Worm (Caenorhabditis elegans) whole organism, L1 larva: ENCODE results near the gene F28A12.10.

Source experiments
- C34B4.2 ChIP-seq: sonication (generic microtip); optimal IDR thresholded peaks from 2 replicates; lab custom pipeline; 2017; ENCODE audit warnings: mild to moderate bottlenecking, missing genetic modification characterization, missing compliant biosample characterization
- F16B12.6 ChIP-seq: fragments of 150-350 bp; optimal IDR thresholded peaks from 2 replicates; lab custom pipeline; 2014; ENCODE audit warnings: missing biosample characterization, missing genetic modification characterization
- Y116A8C.19 ChIP-seq: sonication (generic microtip); optimal IDR thresholded peaks from 2 replicates; lab custom pipeline; 2016; ENCODE audit warnings: missing compliant biosample characterization, missing genetic modification characterization, borderline replicate concordance
- aly-2 ChIP-seq: fragments of 150-350 bp; optimal IDR thresholded peaks from 2 replicates; lab custom pipeline; 2014; ENCODE audit warnings: missing biosample characterization, missing genetic modification characterization
- blmp-1 ChIP-seq: fragments of 150-350 bp; optimal IDR thresholded peaks from 2 replicates; lab custom pipeline; 2014; ENCODE audit warnings: missing biosample characterization, missing genetic modification characterization
- ceh-8 ChIP-seq: fragments of 200-800 bp; sonication (Bioruptor generic); optimal IDR thresholded peaks from 2 replicates; lab custom pipeline; 2018; ENCODE audit warnings: mild to moderate bottlenecking, missing genetic modification characterization, moderate library complexity, missing compliant biosample characterization
- ceh-82 ChIP-seq, 3 experiments: fragments of 150-350 bp in 1 of 3; sonication (generic microtip) in 2 of 3; optimal IDR thresholded peaks; 2 replicates each; lab custom pipeline; 2014 to 2017; ENCODE audit warnings: missing biosample characterization in 3 of 3, missing genetic modification characterization in 3 of 3
- ceh-88 ChIP-seq: fragments of 200-800 bp; sonication (Bioruptor generic); IDR thresholded peaks from 2 replicates; pipeline ENCODE4 v1.3.6; 2022; ENCODE audit warnings: missing genetic modification characterization, missing compliant biosample characterization
- dpl-1 ChIP-seq, 3 experiments: fragments of 150-350 bp in 2 of 3; sonication (generic microtip) in 1 of 3; optimal IDR thresholded peaks; 2 replicates each; lab custom pipeline; 2014 to 2017; ENCODE audit warnings: missing biosample characterization in 3 of 3, missing genetic modification characterization in 3 of 3, missing genetic modification reagents in 3 of 3
- dsc-1 ChIP-seq: sonication (generic microtip); optimal IDR thresholded peaks from 2 replicates; lab custom pipeline; 2016; ENCODE audit warnings: mild to moderate bottlenecking, missing genetic modification characterization, missing compliant biosample characterization
- efl-3 ChIP-seq: fragments of 200-800 bp; sonication (Bioruptor generic); optimal IDR thresholded peaks from 2 replicates; lab custom pipeline; 2018; ENCODE audit warnings: mild to moderate bottlenecking, missing genetic modification characterization, missing compliant biosample characterization
- egl-13 ChIP-seq: sonication (generic microtip); optimal IDR thresholded peaks from 2 replicates; lab custom pipeline; 2016; ENCODE audit warnings: missing genotype, missing genetic modification reagents, missing genetic modification characterization, missing compliant biosample characterization
- egl-27 ChIP-seq, 2 experiments: fragments of 150-350 bp in 1 of 2; sonication (generic microtip); optimal IDR thresholded peaks; 3 replicates each; lab custom pipeline; 2017 to 2018; ENCODE audit warnings: missing biosample characterization in 2 of 2, missing genetic modification characterization in 2 of 2, missing genetic modification reagents in 2 of 2
- elt-2 ChIP-seq: sonication (generic microtip); optimal IDR thresholded peaks from 2 replicates; lab custom pipeline; 2016; ENCODE audit warnings: missing genetic modification characterization, mild to moderate bottlenecking, inconsistent platforms, missing compliant biosample characterization, missing genetic modification reagents
- elt-3 ChIP-seq, 6 experiments: fragments of 150-350 bp in 1 of 6; sonication (generic microtip); optimal IDR thresholded peaks; 2 replicates each; lab custom pipeline; 2017 to 2018; ENCODE audit warnings: missing biosample characterization in 6 of 6, missing genetic modification characterization in 6 of 6, inconsistent platforms in 1 of 6
- fkh-10 ChIP-seq: sonication (generic microtip); optimal IDR thresholded peaks from 2 replicates; lab custom pipeline; 2017; ENCODE audit warnings: missing biosample characterization, missing genetic modification reagents, missing genetic modification characterization
- grh-1 ChIP-seq: fragments of 200-800 bp; sonication (Bioruptor generic); IDR thresholded peaks from 2 replicates; pipeline ENCODE4 v1.3.6; 2022; ENCODE audit warnings: missing genetic modification reagents, missing genetic modification characterization, missing compliant biosample characterization
- hpl-2 ChIP-seq: fragments of 150-350 bp; optimal IDR thresholded peaks from 2 replicates; lab custom pipeline; 2014; ENCODE audit warnings: missing biosample characterization, missing genetic modification reagents, missing genetic modification characterization
- irx-1 ChIP-seq: sonication (generic microtip); optimal IDR thresholded peaks from 2 replicates; lab custom pipeline; 2016; ENCODE audit warnings: missing genetic modification characterization, missing compliant biosample characterization
- jun-1 ChIP-seq: fragments of 150-350 bp; optimal IDR thresholded peaks from 2 replicates; lab custom pipeline; 2014; ENCODE audit warnings: missing biosample characterization, missing genetic modification reagents, missing genetic modification characterization
- lin-13 ChIP-seq: fragments of 150-350 bp; optimal IDR thresholded peaks from 2 replicates; lab custom pipeline; 2014; ENCODE audit warnings: missing biosample characterization, missing genetic modification reagents, missing genetic modification characterization
- lin-14 ChIP-seq: fragments of 200-800 bp; sonication (Bioruptor generic); optimal IDR thresholded peaks from 2 replicates; lab custom pipeline; 2018; ENCODE audit warnings: mild to moderate bottlenecking, missing genetic modification characterization, moderate library complexity, missing compliant biosample characterization
- lin-15B ChIP-seq: fragments of 150-350 bp; sonication (generic microtip); optimal IDR thresholded peaks from 3 replicates; lab custom pipeline; 2014; ENCODE audit warnings: missing biosample characterization, missing genetic modification characterization
- lin-35 ChIP-seq, 2 experiments: fragments of 150-350 bp; optimal IDR thresholded peaks; 2 replicates each; lab custom pipeline; 2014; ENCODE audit warnings: missing biosample characterization in 2 of 2, missing genetic modification characterization in 2 of 2, missing genetic modification reagents in 2 of 2
- lin-39 ChIP-seq: fragments of 150-350 bp; optimal IDR thresholded peaks from 2 replicates; lab custom pipeline; 2014; ENCODE audit warnings: missing biosample characterization, missing genetic modification reagents, missing genetic modification characterization
- lir-3 ChIP-seq: sonication (generic microtip); optimal IDR thresholded peaks from 2 replicates; lab custom pipeline; 2016; ENCODE audit warnings: mild to moderate bottlenecking, missing genetic modification characterization, moderate library complexity, missing compliant biosample characterization; ENCODE audit not compliant: poor library complexity
- mab-9 ChIP-seq: fragments of 200-800 bp; sonication (Bioruptor generic); IDR thresholded peaks from 2 replicates; pipeline ENCODE4 v1.3.6; 2022; ENCODE audit warnings: missing genetic modification reagents, missing genetic modification characterization, missing compliant biosample characterization
- mdl-1 ChIP-seq, 2 experiments: fragments of 150-350 bp; optimal IDR thresholded peaks; 2 replicates each; lab custom pipeline; 2014 to 2017; ENCODE audit warnings: missing biosample characterization in 2 of 2, missing genetic modification characterization in 2 of 2, inconsistent platforms in 1 of 2
- mep-1 ChIP-seq: fragments of 150-350 bp; optimal IDR thresholded peaks from 2 replicates; lab custom pipeline; 2014; ENCODE audit warnings: missing biosample characterization, missing genetic modification characterization
- nhr-12 ChIP-seq: sonication (generic microtip); optimal IDR thresholded peaks from 2 replicates; lab custom pipeline; 2017; ENCODE audit warnings: missing biosample characterization, missing genetic modification characterization
- nhr-19 ChIP-seq: fragments of 200-800 bp; sonication (Bioruptor generic); conservative IDR thresholded peaks from 2 replicates; pipeline ENCODE4 v1.3.6; 2022; ENCODE audit warnings: missing genetic modification characterization, missing compliant biosample characterization
- nhr-20 ChIP-seq: sonication (generic microtip); optimal IDR thresholded peaks from 2 replicates; lab custom pipeline; 2016; ENCODE audit warnings: mild to moderate bottlenecking, missing genetic modification characterization, missing compliant biosample characterization
- nhr-237 ChIP-seq: fragments of 150-350 bp; optimal IDR thresholded peaks from 2 replicates; lab custom pipeline; 2014; ENCODE audit warnings: missing biosample characterization, missing genetic modification characterization
- nhr-28 ChIP-seq: fragments of 150-350 bp; optimal IDR thresholded peaks from 2 replicates; lab custom pipeline; 2014; ENCODE audit warnings: missing biosample characterization, missing genetic modification characterization
- nhr-47 ChIP-seq: sonication (generic microtip); optimal IDR thresholded peaks from 2 replicates; lab custom pipeline; 2016; ENCODE audit warnings: mild to moderate bottlenecking, missing genetic modification characterization, moderate library complexity, missing compliant biosample characterization
- nhr-71 ChIP-seq: sonication (generic microtip); optimal IDR thresholded peaks from 2 replicates; lab custom pipeline; 2016; ENCODE audit warnings: mild to moderate bottlenecking, missing genetic modification characterization, moderate library complexity, missing compliant biosample characterization
- nhr-76 ChIP-seq: sonication (generic microtip); optimal IDR thresholded peaks from 2 replicates; lab custom pipeline; 2017; ENCODE audit warnings: missing biosample characterization, missing genetic modification characterization
- nhr-77 ChIP-seq: fragments of 150-350 bp; optimal IDR thresholded peaks from 2 replicates; lab custom pipeline; 2014; ENCODE audit warnings: missing biosample characterization, missing genetic modification characterization
- nhr-85 ChIP-seq: sonication (generic microtip); peaks from one replicate; lab custom pipeline; 2016; ENCODE audit warnings: missing genetic modification characterization, inconsistent platforms, missing compliant biosample characterization
- sptf-1 ChIP-seq: fragments of 150-350 bp; optimal IDR thresholded peaks from 2 replicates; lab custom pipeline; 2014; ENCODE audit warnings: missing biosample characterization, missing genetic modification characterization
- sup-37 ChIP-seq: fragments of 200-800 bp; sonication (Bioruptor generic); optimal IDR thresholded peaks from 2 replicates; lab custom pipeline; 2018; ENCODE audit warnings: mild to moderate bottlenecking, missing genetic modification characterization, missing compliant biosample characterization
- tlp-1 ChIP-seq: fragments of 150-350 bp; optimal IDR thresholded peaks from 2 replicates; lab custom pipeline; 2014; ENCODE audit warnings: missing biosample characterization, missing genetic modification characterization
- unc-130 ChIP-seq: fragments of 150-350 bp; optimal IDR thresholded peaks from 2 replicates; lab custom pipeline; 2017; ENCODE audit warnings: missing biosample characterization, missing genetic modification characterization, inconsistent platforms
- unc-62 ChIP-seq: fragments of 150-350 bp; optimal IDR thresholded peaks from 2 replicates; lab custom pipeline; 2014; ENCODE audit warnings: missing biosample characterization, missing genetic modification reagents, missing genetic modification characterization
- unc-86 ChIP-seq: sonication (generic microtip); optimal IDR thresholded peaks from 2 replicates; lab custom pipeline; 2016; ENCODE audit warnings: missing genetic modification characterization, missing compliant biosample characterization
- vab-15 ChIP-seq: sonication (generic microtip); optimal IDR thresholded peaks from 2 replicates; lab custom pipeline; 2017; ENCODE audit warnings: missing genotype, mild to moderate bottlenecking, missing genetic modification characterization, missing compliant biosample characterization
- zag-1 ChIP-seq: fragments of 150-350 bp; optimal IDR thresholded peaks from 2 replicates; lab custom pipeline; 2014; ENCODE audit warnings: missing biosample characterization, missing genetic modification characterization
- zip-4 ChIP-seq: fragments of 200-800 bp; sonication (Bioruptor generic); optimal IDR thresholded peaks from 2 replicates; lab custom pipeline; 2018; ENCODE audit warnings: mild to moderate bottlenecking, missing genetic modification characterization, moderate library complexity, missing compliant biosample characterization
- ztf-11 ChIP-seq, 2 experiments: sonication (generic microtip); optimal IDR thresholded peaks; 2 replicates each; lab custom pipeline; 2016 to 2017; ENCODE audit warnings: missing genetic modification characterization in 2 of 2, missing biosample characterization in 1 of 2, missing compliant biosample characterization in 1 of 2
- ztf-4 ChIP-seq: fragments of 150-350 bp; optimal IDR thresholded peaks from 2 replicates; lab custom pipeline; 2014; ENCODE audit warnings: missing biosample characterization, missing genetic modification characterization

The F28A12.10 gene

ce11 chrV:8606099-8606696 lies 31.4 kb downstream of the F28A12.10 start, which contains the start of gene vps-60 (continued):
- TF ChIP-seq grh-1 (GFP tag; lab: Robert Waterston, UW) (peak; percentile 75), nhr-28 (tag; lab: Kevin White, UChicago) (no peak), lin-13 (peak; percentile 89)
- TF ChIP-seq, all 84 proteins: peak for 62

ce11 chrV:8603272-8603671 lies 34.3 kb downstream of the F28A12.10 start, which contains the start of gene F41E6.5:
Gene F41E6.5 (plus strand): TSS chrV:8603480.
- TF ChIP-seq blmp-1 (tag; lab: Kevin White, UChicago) (peak; percentile 23), nhr-85 (tag; lab: Kevin White, UChicago) (peak; percentile 66), Y116A8C.19 (tag; lab: Kevin White, UChicago) (no peak), lir-3 (tag; lab: Kevin White, UChicago) (no peak), nhr-76 (tag; lab: Kevin White, UChicago) (no peak), nhr-28 (tag; lab: Kevin White, UChicago) (no peak), mep-1 (tag; lab: Kevin White, UChicago) (no peak), unc-62 (no peak), lin-15B (tag; lab: Kevin White, UChicago) (no peak), zag-1 (tag; lab: Kevin White, UChicago) (no peak), hpl-2 (GFP tag; lab: Kevin White, UChicago) (no peak), aly-2 (tag; lab: Kevin White, UChicago) (no peak), egl-27 (tag; optimal IDR thresholded peaks at IDR 0.05; lab: Kevin White, UChicago) (no peak), irx-1 (tag; lab: Kevin White, UChicago) (no peak), sptf-1 (tag; lab: Kevin White, UChicago) (no peak), lin-14 (GFP tag; lab: Kevin White, UChicago) (peak; percentile 8), vab-15 (tag; lab: Kevin White, UChicago) (no peak), lin-13 (no peak), unc-130 (tag; lab: Kevin White, UChicago) (no peak), ceh-88 (GFP tag; lab: Robert Waterston, UW) (no peak), nhr-20 (no peak), lin-35 (GFP tag; optimal IDR thresholded peaks at IDR 0.05; lab: Kevin White, UChicago) (peak in 1 of 2 experiments; percentile 26), sup-37 (GFP tag; lab: Kevin White, UChicago) (no peak), nhr-47 (tag; lab: Kevin White, UChicago) (no peak), nhr-12 (no peak), dsc-1 (no peak), efl-3 (GFP tag; lab: Kevin White, UChicago) (no peak), zip-4 (GFP tag; lab: Kevin White, UChicago) (no peak), ceh-8 (GFP tag; lab: Kevin White, UChicago) (no peak), nhr-237 (tag; lab: Kevin White, UChicago) (no peak), nhr-19 (GFP tag; lab: Robert Waterston, UW) (no peak), mab-9 (GFP tag; lab: Robert Waterston, UW) (no peak), tlp-1 (tag; lab: Kevin White, UChicago) (no peak), egl-13 (tag; lab: Kevin White, UChicago) (no peak), grh-1 (GFP tag; lab: Robert Waterston, UW) (no peak), nhr-77 (no peak), ztf-11 (tag; optimal IDR thresholded peaks at IDR 0.05; lab: Kevin White, UChicago) (no peak), ceh-82 (tag; optimal IDR thresholded peaks at IDR 0.05; lab: Kevin White, UChicago) (no peak), elt-3 (tag; optimal IDR thresholded peaks at IDR 0.05; lab: Kevin White, UChicago) (peak in 3 of 6 experiments; percentile 12 to 91 (median 24)), fkh-10 (no peak), C34B4.2 (tag; lab: Kevin White, UChicago) (no peak), mdl-1 (tag; optimal IDR thresholded peaks at IDR 0.05; lab: Kevin White, UChicago) (peak in 1 of 2 experiments; percentile 4), nhr-71 (tag; lab: Kevin White, UChicago) (peak; percentile 2), ztf-4 (tag; lab: Kevin White, UChicago) (no peak), dpl-1 (GFP tag; optimal IDR thresholded peaks at IDR 0.05; lab: Kevin White, UChicago) (no peak), F16B12.6 (tag; lab: Kevin White, UChicago) (no peak), unc-86 (no peak), lin-39 (tag; lab: Kevin White, UChicago) (no peak), elt-2 (peak; percentile 41), jun-1 (tag; lab: Kevin White, UChicago) (no peak)
